Worm (Caenorhabditis elegans) whole organism, early embryonic: Measurements from ENCODE around the gene T26A5.2.

Source experiments
- B0310.2 ChIP-seq: sonication (generic microtip); optimal IDR thresholded peaks from 2 replicates; lab custom pipeline; 2016; ENCODE audit warnings: mild to moderate bottlenecking, missing genetic modification characterization, missing compliant biosample characterization
- F13C5.2 ChIP-seq: sonication (generic microtip); optimal IDR thresholded peaks from 2 replicates; lab custom pipeline; 2017; ENCODE audit warnings: mild to moderate bottlenecking, missing genetic modification characterization, inconsistent platforms, missing compliant biosample characterization
- aly-1 ChIP-seq: sonication (generic microtip); optimal IDR thresholded peaks from 2 replicates; lab custom pipeline; 2016; ENCODE audit warnings: missing genetic modification characterization, missing compliant biosample characterization
- ama-1 ChIP-seq: fragments of 150-350 bp; optimal IDR thresholded peaks from 2 replicates; lab custom pipeline; 2014
- flt-1 ChIP-seq: fragments of 200-800 bp; sonication (Bioruptor generic); IDR thresholded peaks from 2 replicates; pipeline ENCODE4 v1.3.6; 2022; ENCODE audit warnings: missing genetic modification characterization, missing compliant biosample characterization
- hnd-1 ChIP-seq: sonication (generic microtip); optimal IDR thresholded peaks from 2 replicates; lab custom pipeline; 2016; ENCODE audit warnings: missing genetic modification characterization, missing compliant biosample characterization
- tra-4 ChIP-seq: sonication (generic microtip); optimal IDR thresholded peaks from 2 replicates; lab custom pipeline; 2017; ENCODE audit warnings: missing genetic modification characterization, missing compliant biosample characterization

- TF ChIP-seq tra-4 (tag; lab: Kevin White, UChicago) (no peak), B0310.2 (tag; lab: Kevin White, UChicago) (no peak), flt-1 (GFP tag; lab: Robert Waterston, UW) (no peak), hnd-1 (tag; lab: Kevin White, UChicago) (no peak), F13C5.2 (tag; lab: Kevin White, UChicago) (no peak), ama-1 (lab: Kevin White, UChicago) (no peak), aly-1 (tag; lab: Kevin White, UChicago) (no peak)
These were observed 3.4 kb upstream of the T26A5.2 start, which contains the start of gene dlc-1 for ce11 chrIII:6463679-6464078.
